Worm (Caenorhabditis elegans) whole organism, L2 larva: ENCODE results near the gene B0513.4.

Experiments used
- C34F6.9 ChIP-seq: fragments of 150-350 bp; optimal IDR thresholded peaks from 2 replicates; lab custom pipeline; 2014; ENCODE audit warnings: missing biosample characterization, missing genetic modification characterization
- F13H6.1 ChIP-seq: sonication (generic microtip); optimal IDR thresholded peaks from 2 replicates; lab custom pipeline; 2016; ENCODE audit warnings: missing genetic modification characterization, missing compliant biosample characterization
- R02D3.7 ChIP-seq: fragments of 150-350 bp; optimal IDR thresholded peaks from 2 replicates; lab custom pipeline; 2014; ENCODE audit warnings: missing biosample characterization, missing genetic modification characterization
- ZK546.5 ChIP-seq: sonication (generic microtip); optimal IDR thresholded peaks from 2 replicates; lab custom pipeline; 2017; ENCODE audit warnings: missing biosample characterization, missing genetic modification characterization
- alr-1 ChIP-seq: fragments of 150-350 bp; optimal IDR thresholded peaks from 2 replicates; lab custom pipeline; 2014; ENCODE audit warnings: missing biosample characterization, missing genetic modification characterization
- aly-2 ChIP-seq: fragments of 150-350 bp; optimal IDR thresholded peaks from 2 replicates; lab custom pipeline; 2014; ENCODE audit warnings: missing biosample characterization, missing genetic modification characterization
- ama-1 ChIP-seq: fragments of 150-350 bp; optimal IDR thresholded peaks from 2 replicates; lab custom pipeline; 2018; ENCODE audit warnings: inconsistent platforms
- blmp-1 ChIP-seq: sonication (generic microtip); optimal IDR thresholded peaks from 2 replicates; lab custom pipeline; 2017; ENCODE audit warnings: missing genetic modification characterization, mild to moderate bottlenecking, missing compliant biosample characterization, antibody characterized with exemption, moderate library complexity; ENCODE audit not compliant: insufficient read depth
- ceh-16 ChIP-seq: fragments of 150-350 bp; optimal IDR thresholded peaks from 2 replicates; lab custom pipeline; 2014; ENCODE audit warnings: missing biosample characterization, missing genetic modification characterization
- ceh-82 ChIP-seq: fragments of 150-350 bp; optimal IDR thresholded peaks from 2 replicates; lab custom pipeline; 2014; ENCODE audit warnings: missing biosample characterization, missing genetic modification characterization
- crh-2 ChIP-seq: sonication (generic microtip); optimal IDR thresholded peaks from 2 replicates; lab custom pipeline; 2017; ENCODE audit warnings: missing biosample characterization, missing genetic modification characterization
- dmd-4 ChIP-seq: sonication (generic microtip); optimal IDR thresholded peaks from 2 replicates; lab custom pipeline; 2017; ENCODE audit warnings: missing biosample characterization, missing genetic modification characterization
- egl-27 ChIP-seq: sonication (generic microtip); optimal IDR thresholded peaks from 3 replicates; lab custom pipeline; 2017; ENCODE audit warnings: missing biosample characterization, missing genetic modification reagents, missing genetic modification characterization
- elt-1 ChIP-seq: fragments of 150-350 bp; optimal IDR thresholded peaks from 2 replicates; lab custom pipeline; 2014; ENCODE audit warnings: missing biosample characterization, missing genetic modification characterization
- elt-3 ChIP-seq: sonication (generic microtip); optimal IDR thresholded peaks from 2 replicates; lab custom pipeline; 2017; ENCODE audit warnings: missing biosample characterization, missing genetic modification characterization
- fos-1 ChIP-seq: fragments of 150-350 bp; optimal IDR thresholded peaks from 2 replicates; lab custom pipeline; 2014; ENCODE audit warnings: missing biosample characterization, missing genetic modification characterization
- gmeb-1 ChIP-seq: fragments of 150-350 bp; optimal IDR thresholded peaks from 2 replicates; lab custom pipeline; 2014; ENCODE audit warnings: missing biosample characterization, missing genetic modification characterization
- lin-11 ChIP-seq: fragments of 150-350 bp; sonication (generic microtip); optimal IDR thresholded peaks from 2 replicates; lab custom pipeline; 2014; ENCODE audit warnings: missing biosample characterization, missing genetic modification characterization, inconsistent platforms, mixed read lengths
- lin-13 ChIP-seq: fragments of 150-350 bp; optimal IDR thresholded peaks from 2 replicates; lab custom pipeline; 2014; ENCODE audit warnings: missing biosample characterization, missing genetic modification reagents, missing genetic modification characterization
- lsy-2 ChIP-seq, 2 experiments: fragments of 150-350 bp in 1 of 2; sonication (generic microtip) in 1 of 2; optimal IDR thresholded peaks; 2 replicates each; lab custom pipeline; 2014 to 2017; ENCODE audit warnings: missing biosample characterization in 2 of 2, missing genetic modification characterization in 2 of 2
- mdl-1 ChIP-seq, 2 experiments: fragments of 150-350 bp in 1 of 2; sonication (generic microtip) in 1 of 2; optimal IDR thresholded peaks; 2 replicates each; lab custom pipeline; 2017; ENCODE audit warnings: missing biosample characterization in 2 of 2, missing genetic modification characterization in 2 of 2
- nhr-10 ChIP-seq: sonication (generic microtip); optimal IDR thresholded peaks from 2 replicates; lab custom pipeline; 2017; ENCODE audit warnings: missing biosample characterization, missing genetic modification characterization
- nhr-11 ChIP-seq: fragments of 150-350 bp; optimal IDR thresholded peaks from 2 replicates; lab custom pipeline; 2014; ENCODE audit warnings: missing biosample characterization, missing genetic modification characterization
- nhr-12 ChIP-seq: fragments of 150-350 bp; optimal IDR thresholded peaks from 2 replicates; lab custom pipeline; 2014; ENCODE audit warnings: missing biosample characterization, missing genetic modification characterization
- nhr-129 ChIP-seq: fragments of 150-350 bp; optimal IDR thresholded peaks from 2 replicates; lab custom pipeline; 2014; ENCODE audit warnings: missing biosample characterization, missing genetic modification characterization
- nhr-21 ChIP-seq: fragments of 150-350 bp; optimal IDR thresholded peaks from 2 replicates; lab custom pipeline; 2014; ENCODE audit warnings: missing biosample characterization, missing genetic modification characterization
- nhr-23 ChIP-seq: fragments of 150-350 bp; optimal IDR thresholded peaks from 2 replicates; lab custom pipeline; 2014; ENCODE audit warnings: missing biosample characterization, missing genetic modification reagents, missing genetic modification characterization
- nhr-237 ChIP-seq: fragments of 150-350 bp; optimal IDR thresholded peaks from 2 replicates; lab custom pipeline; 2014; ENCODE audit warnings: missing biosample characterization, missing genetic modification characterization
- nhr-25 ChIP-seq: fragments of 150-350 bp; sonication (generic microtip); optimal IDR thresholded peaks from 3 replicates; lab custom pipeline; 2014; ENCODE audit warnings: missing biosample characterization, missing genetic modification characterization
- nhr-77 ChIP-seq: fragments of 150-350 bp; optimal IDR thresholded peaks from 2 replicates; lab custom pipeline; 2014; ENCODE audit warnings: missing biosample characterization, missing genetic modification characterization
- peb-1 ChIP-seq: fragments of 150-350 bp; optimal IDR thresholded peaks from 2 replicates; lab custom pipeline; 2014; ENCODE audit warnings: missing biosample characterization, missing genetic modification characterization
- sem-4 ChIP-seq: fragments of 150-350 bp; optimal IDR thresholded peaks from 2 replicates; lab custom pipeline; 2014; ENCODE audit warnings: missing biosample characterization, missing genetic modification reagents, missing genetic modification characterization
- sma-3 ChIP-seq: sonication (generic microtip); optimal IDR thresholded peaks from 2 replicates; lab custom pipeline; 2016; ENCODE audit warnings: missing genetic modification reagents, missing genetic modification characterization, missing compliant biosample characterization
- sma-9 ChIP-seq, 2 experiments: fragments of 150-350 bp in 1 of 2; sonication (generic microtip) in 1 of 2; optimal IDR thresholded peaks; 2 replicates each; lab custom pipeline; 2014 to 2016; ENCODE audit warnings: missing genetic modification characterization in 2 of 2, mild to moderate bottlenecking in 1 of 2, missing biosample characterization in 1 of 2, missing compliant biosample characterization in 1 of 2, missing genetic modification reagents in 1 of 2, moderate library complexity in 1 of 2
- snpc-4 ChIP-seq: fragments of 150-350 bp; optimal IDR thresholded peaks from 2 replicates; lab custom pipeline; 2014; ENCODE audit warnings: missing biosample characterization, missing genetic modification characterization
- unc-39 ChIP-seq: fragments of 150-350 bp; optimal IDR thresholded peaks from 2 replicates; lab custom pipeline; 2014; ENCODE audit warnings: missing biosample characterization, missing genetic modification characterization
- unc-55 ChIP-seq: fragments of 150-350 bp; sonication (generic microtip); optimal IDR thresholded peaks from 3 replicates; lab custom pipeline; 2014; ENCODE audit warnings: missing biosample characterization, missing genetic modification reagents, missing genetic modification characterization
- zag-1 ChIP-seq: fragments of 150-350 bp; optimal IDR thresholded peaks from 2 replicates; lab custom pipeline; 2014; ENCODE audit warnings: missing biosample characterization, missing genetic modification characterization
- ztf-1 ChIP-seq: fragments of 200-800 bp; sonication (Bioruptor generic); conservative IDR thresholded peaks from 2 replicates; pipeline ENCODE4 v1.3.6; 2022; ENCODE audit warnings: missing genetic modification characterization, missing compliant biosample characterization
- ztf-4 ChIP-seq: fragments of 150-350 bp; optimal IDR thresholded peaks from 2 replicates; lab custom pipeline; 2014; ENCODE audit warnings: missing biosample characterization, missing genetic modification characterization

B0513.4 gene

ce11 chrIV:13878123-13878522 lies 1.8 kb upstream of the B0513.4 start:
- no peak for TF ChIP-seq ZK546.5 (tag; lab: Kevin White, UChicago)
- no peak for TF ChIP-seq lin-13 (GFP tag; lab: Kevin White, UChicago)
- TF ChIP-seq zag-1, result no peak
- no peak for TF ChIP-seq nhr-21

- no peak for TF ChIP-seq ZK546.5 (tag; lab: Kevin White, UChicago)
- TF ChIP-seq nhr-25 (tag; lab: Kevin White, UChicago), result no peak
- no peak for TF ChIP-seq elt-1 (tag; lab: Kevin White, UChicago)
- TF ChIP-seq snpc-4 (tag; lab: Kevin White, UChicago), result no peak
- no peak for TF ChIP-seq nhr-10 (tag; lab: Kevin White, UChicago)
- TF ChIP-seq fos-1 (tag; lab: Kevin White, UChicago), result no peak
- no peak for TF ChIP-seq nhr-11 (tag; lab: Kevin White, UChicago)
- TF ChIP-seq ceh-16 (tag; lab: Kevin White, UChicago), result no peak
- TF ChIP-seq nhr-23 (tag; lab: Kevin White, UChicago), result no peak
- no peak for TF ChIP-seq unc-39 (tag; lab: Kevin White, UChicago)
- TF ChIP-seq zag-1, result no peak
- no peak for TF ChIP-seq elt-3 (tag; lab: Kevin White, UChicago)
- no peak for TF ChIP-seq aly-2
- TF ChIP-seq nhr-12 (tag; lab: Kevin White, UChicago), result no peak
- TF ChIP-seq sma-9 (GFP tag; optimal IDR thresholded peaks at IDR 0.05; lab: Kevin White, UChicago), result no peak
- TF ChIP-seq sma-9 (tag; optimal IDR thresholded peaks at IDR 0.05; lab: Kevin White, UChicago), result no peak
- no peak for TF ChIP-seq ama-1 (lab: Kevin White, UChicago)
- TF ChIP-seq ztf-1 (GFP tag; lab: Robert Waterston, UW), result no peak
- no peak for TF ChIP-seq lsy-2 (tag; optimal IDR thresholded peaks at IDR 0.05; lab: Kevin White, UChicago)
- TF ChIP-seq, all 48 proteins: peak for 0
These were observed 1.2 kb upstream of the B0513.4 start for ce11 chrIV:13878738-13879137.

ce11 chrIV:13880370-13880769 lies 419 bp downstream of the B0513.4 start:
- TF ChIP-seq dmd-4, result no peak
- no peak for TF ChIP-seq nhr-129 (tag; lab: Kevin White, UChicago)
- no peak for TF ChIP-seq snpc-4 (tag; lab: Kevin White, UChicago)
- no peak for TF ChIP-seq blmp-1
- no peak for TF ChIP-seq alr-1
- TF ChIP-seq sma-3 (GFP tag; lab: Kevin White, UChicago), result no peak
- no peak for TF ChIP-seq sem-4 (tag; lab: Kevin White, UChicago)
- TF ChIP-seq elt-3 (tag; lab: Kevin White, UChicago), result no peak
- no peak for TF ChIP-seq aly-2
- TF ChIP-seq R02D3.7 (tag; lab: Kevin White, UChicago), result no peak
- TF ChIP-seq nhr-10 (tag; lab: Kevin White, UChicago), result no peak
- no peak for TF ChIP-seq zag-1
- TF ChIP-seq mdl-1 (tag; optimal IDR thresholded peaks at IDR 0.05; lab: Kevin White, UChicago), result no peak
- no peak for TF ChIP-seq egl-27 (tag; lab: Kevin White, UChicago)
- no peak for TF ChIP-seq ZK546.5 (tag; lab: Kevin White, UChicago)
- no peak for TF ChIP-seq ceh-82 (tag; lab: Kevin White, UChicago)

- TF ChIP-seq mdl-1 (tag; optimal IDR thresholded peaks at IDR 0.05; lab: Kevin White, UChicago) (peak in 1 of 2 experiments; percentile 43), fos-1 (tag; lab: Kevin White, UChicago) (no peak), ceh-82 (tag; lab: Kevin White, UChicago) (no peak), sma-9 (GFP tag; optimal IDR thresholded peaks at IDR 0.05; lab: Kevin White, UChicago) (peak; percentile 54), sma-9 (tag; optimal IDR thresholded peaks at IDR 0.05; lab: Kevin White, UChicago) (no peak), blmp-1 (no peak), dmd-4 (no peak), ceh-16 (tag; lab: Kevin White, UChicago) (no peak), nhr-21 (no peak), ZK546.5 (tag; lab: Kevin White, UChicago) (no peak), unc-55 (GFP tag; lab: Kevin White, UChicago) (no peak), aly-2 (no peak), nhr-129 (tag; lab: Kevin White, UChicago) (peak; percentile 91), nhr-23 (tag; lab: Kevin White, UChicago) (no peak), crh-2 (tag; lab: Kevin White, UChicago) (peak; percentile 40), lin-11 (tag; lab: Kevin White, UChicago) (no peak), egl-27 (tag; lab: Kevin White, UChicago) (no peak), elt-3 (tag; lab: Kevin White, UChicago) (no peak), peb-1 (tag; lab: Kevin White, UChicago) (no peak), ztf-4 (tag; lab: Kevin White, UChicago) (no peak), unc-39 (tag; lab: Kevin White, UChicago) (no peak), F13H6.1 (tag; lab: Kevin White, UChicago) (peak; percentile 24), lsy-2 (tag; optimal IDR thresholded peaks at IDR 0.05; lab: Kevin White, UChicago) (peak in 1 of 2 experiments; percentile 51), nhr-237 (no peak), gmeb-1 (tag; lab: Kevin White, UChicago) (no peak), ztf-1 (GFP tag; lab: Robert Waterston, UW) (no peak), nhr-77 (tag; lab: Kevin White, UChicago) (no peak), sem-4 (tag; lab: Kevin White, UChicago) (no peak), C34F6.9 (peak; percentile 48)
These were observed 852 bp downstream of the B0513.4 start for ce11 chrIV:13880803-13881202.
